Fruit fly (Drosophila melanogaster) whole organism, embryonic: Measurements from ENCODE around the gene CG14984.

ENCODE experiments used
- CG11093 ChIP-seq: fragments of 200-800 bp; sonication (Bioruptor generic); IDR thresholded peaks from 3 replicates; pipeline ENCODE4 v1.3.6; 2022; ENCODE audit warnings: missing biosample characterization, missing genetic modification characterization
- CG11398 ChIP-seq: fragments of 200-800 bp; sonication (Bioruptor generic); optimal IDR thresholded peaks from 2 replicates; lab custom pipeline; 2016; ENCODE audit warnings: missing biosample characterization, missing genetic modification characterization
- CG12744 ChIP-seq: fragments of 200-800 bp; sonication (Bioruptor generic); optimal IDR thresholded peaks from 2 replicates; lab custom pipeline; 2016; ENCODE audit warnings: missing biosample characterization, missing genetic modification characterization
- CG12942 ChIP-seq: fragments of 200-800 bp; sonication (Bioruptor generic); optimal IDR thresholded peaks from 3 replicates; lab custom pipeline; 2016; ENCODE audit warnings: missing biosample characterization, missing genetic modification characterization
- CG13287 ChIP-seq: fragments of 200-800 bp; sonication (Bioruptor generic); IDR thresholded peaks from 2 replicates; pipeline ENCODE4 v1.3.6; 2022; ENCODE audit warnings: missing biosample characterization, missing genetic modification characterization; ENCODE audit not compliant: partially characterized antibody
- CG13296 ChIP-seq: fragments of 200-800 bp; sonication (Bioruptor generic); optimal IDR thresholded peaks from 3 replicates; lab custom pipeline; 2018; ENCODE audit warnings: missing biosample characterization, mild to moderate bottlenecking, missing genetic modification characterization
- CG14965 ChIP-seq: fragments of 200-800 bp; sonication (Bioruptor generic); optimal IDR thresholded peaks from 2 replicates; lab custom pipeline; 2016; ENCODE audit warnings: missing biosample characterization, missing genetic modification characterization, borderline replicate concordance
- CG18262 ChIP-seq: fragments of 200-800 bp; optimal IDR thresholded peaks from 3 replicates; lab custom pipeline; 2019; ENCODE audit warnings: missing biosample characterization, mild to moderate bottlenecking, missing genetic modification characterization, moderate library complexity
- CG18619 ChIP-seq: fragments of 200-800 bp; sonication (Bioruptor generic); optimal IDR thresholded peaks from 3 replicates; lab custom pipeline; 2017; ENCODE audit warnings: missing biosample characterization, mild to moderate bottlenecking, missing genetic modification characterization
- CG32532 ChIP-seq: fragments of 200-800 bp; sonication (Bioruptor generic); IDR thresholded peaks from 2 replicates; pipeline ENCODE4 v1.3.6; 2022; ENCODE audit warnings: missing biosample characterization, missing genetic modification characterization
- CG3407 ChIP-seq: fragments of 200-800 bp; sonication (Bioruptor generic); optimal IDR thresholded peaks from 2 replicates; lab custom pipeline; 2018; ENCODE audit warnings: missing biosample characterization, mild to moderate bottlenecking, missing genetic modification characterization
- CG4328 ChIP-seq: fragments of 200-800 bp; sonication (Bioruptor generic); optimal IDR thresholded peaks from 3 replicates; lab custom pipeline; 2017; ENCODE audit warnings: missing biosample characterization, missing genetic modification reagents, missing genetic modification characterization
- CG4360 ChIP-seq: fragments of 200-800 bp; sonication (Bioruptor generic); IDR thresholded peaks from 2 replicates; pipeline ENCODE4 v1.3.6; 2022; ENCODE audit warnings: missing biosample characterization, missing genetic modification characterization
- CG43689 ChIP-seq: fragments of 200-800 bp; sonication (Bioruptor generic); IDR thresholded peaks from 2 replicates; pipeline ENCODE4 v1.3.6; 2022; ENCODE audit warnings: missing biosample characterization, missing genetic modification characterization
- CG4707 ChIP-seq: fragments of 200-800 bp; sonication (Bioruptor generic); optimal IDR thresholded peaks from 2 replicates; lab custom pipeline; 2018; ENCODE audit warnings: missing biosample characterization, mild to moderate bottlenecking, missing genetic modification characterization, moderate library complexity
- CG7372 ChIP-seq: fragments of 200-800 bp; sonication (Bioruptor generic); IDR thresholded peaks from 2 replicates; pipeline ENCODE4 v1.3.6; 2022; ENCODE audit warnings: missing biosample characterization, missing genetic modification characterization
- CrebB ChIP-seq: fragments of 200-800 bp; sonication (Bioruptor generic); optimal IDR thresholded peaks from 3 replicates; lab custom pipeline; 2018; ENCODE audit warnings: missing biosample characterization, mild to moderate bottlenecking, missing genetic modification characterization
- Drgx ChIP-seq: fragments of 200-800 bp; sonication (Bioruptor generic); IDR thresholded peaks from 2 replicates; pipeline ENCODE4 v1.3.6; 2022; ENCODE audit warnings: missing biosample characterization, missing genetic modification characterization
- Ets97D ChIP-seq: fragments of 200-800 bp; sonication (Bioruptor generic); optimal IDR thresholded peaks from 3 replicates; lab custom pipeline; 2016; ENCODE audit warnings: missing biosample characterization, missing genetic modification characterization
- Hr78 ChIP-seq, 2 experiments: fragments of 200-800 bp in 1 of 2; fragments of >200 bp in 1 of 2; sonication (Bioruptor generic) in 1 of 2; optimal IDR thresholded peaks; 2 replicates each; lab custom pipeline; 2017 to 2019; ENCODE audit warnings: missing biosample characterization in 2 of 2, missing genetic modification characterization in 2 of 2, mild to moderate bottlenecking in 1 of 2, moderate library complexity in 1 of 2
- MBD-R2 ChIP-seq: fragments of 200-800 bp; sonication (Bioruptor generic); IDR thresholded peaks from 2 replicates; pipeline ENCODE4 v1.3.6; 2022; ENCODE audit warnings: missing biosample characterization, missing genetic modification characterization
- Mrtf ChIP-seq: fragments of 200-800 bp; sonication (Bioruptor generic); IDR thresholded peaks from 3 replicates; pipeline ENCODE4 v1.3.6; 2022; ENCODE audit warnings: missing biosample characterization, missing genetic modification characterization
- Pdp1 ChIP-seq, 2 experiments: fragments of 200-800 bp; sonication (Bioruptor generic); optimal IDR thresholded peaks; 3 replicates each; lab custom pipeline; 2016; ENCODE audit warnings: missing biosample characterization in 2 of 2, missing genetic modification characterization in 2 of 2, mild to moderate bottlenecking in 1 of 2, moderate library complexity in 1 of 2
- Stat92E ChIP-seq, 3 experiments: fragments of >200 bp in 2 of 3; fragments of 200-800 bp in 1 of 3; sonication (Bioruptor generic) in 1 of 3; optimal IDR thresholded peaks; 2 replicates each; lab custom pipeline; 2017 to 2019; ENCODE audit warnings: missing biosample characterization in 3 of 3, missing genetic modification characterization in 3 of 3, mild to moderate bottlenecking in 1 of 3, moderate library complexity in 1 of 3
- Vsx1 ChIP-seq: fragments of 200-800 bp; sonication (Bioruptor generic); optimal IDR thresholded peaks from 2 replicates; lab custom pipeline; 2017; ENCODE audit warnings: missing biosample characterization, mild to moderate bottlenecking, missing genetic modification characterization, missing genetic modification reagents
- amos ChIP-seq: fragments of 200-800 bp; sonication (Bioruptor generic); IDR thresholded peaks from 2 replicates; pipeline ENCODE4 v1.3.6; 2022; ENCODE audit warnings: missing biosample characterization, missing genetic modification characterization; ENCODE audit not compliant: partially characterized antibody
- aop ChIP-seq: fragments of 200-800 bp; sonication (Bioruptor generic); IDR thresholded peaks from 2 replicates; pipeline ENCODE4 v1.3.6; 2022; ENCODE audit warnings: missing biosample characterization, missing genetic modification characterization
- ase ChIP-seq: fragments of 200-800 bp; sonication (Bioruptor generic); IDR thresholded peaks from 3 replicates; pipeline ENCODE4 v1.3.6; 2022; ENCODE audit warnings: missing biosample characterization, missing genetic modification characterization
- bsh ChIP-seq, 2 experiments: fragments of 200-800 bp; sonication (Bioruptor generic); optimal IDR thresholded peaks; 2 replicates each; lab custom pipeline; 2017 to 2018; ENCODE audit warnings: mild to moderate bottlenecking in 2 of 2, missing biosample characterization in 2 of 2, missing genetic modification characterization in 2 of 2, moderate library complexity in 1 of 2
- chinmo ChIP-seq: fragments of 200-800 bp; sonication (Bioruptor generic); IDR thresholded peaks from 4 replicates; pipeline ENCODE4 v1.3.6; 2022; ENCODE audit warnings: missing biosample characterization, missing genetic modification characterization; ENCODE audit not compliant: partially characterized antibody
- chm ChIP-seq: fragments of 200-800 bp; sonication (Bioruptor generic); IDR thresholded peaks from 2 replicates; pipeline ENCODE4 v1.3.6; 2022; ENCODE audit warnings: missing biosample characterization, missing genetic modification characterization
- fd102C ChIP-seq: fragments of 200-800 bp; sonication (Bioruptor generic); optimal IDR thresholded peaks from 2 replicates; lab custom pipeline; 2018; ENCODE audit warnings: missing biosample characterization, mild to moderate bottlenecking, missing genetic modification characterization, moderate library complexity
- gem ChIP-seq: fragments of 200-800 bp; sonication (Bioruptor generic); optimal IDR thresholded peaks from 2 replicates; lab custom pipeline; 2019; ENCODE audit warnings: missing biosample characterization, mild to moderate bottlenecking, missing genetic modification characterization, moderate library complexity
- her ChIP-seq: fragments of 200-800 bp; sonication (Bioruptor generic); optimal IDR thresholded peaks from 2 replicates; lab custom pipeline; 2016; ENCODE audit warnings: missing biosample characterization, missing genetic modification characterization
- hth ChIP-seq: fragments of >200 bp; optimal IDR thresholded peaks from 2 replicates; lab custom pipeline; 2017; ENCODE audit warnings: inconsistent platforms
- nau ChIP-seq: fragments of 200-800 bp; sonication (Bioruptor generic); optimal IDR thresholded peaks from 3 replicates; lab custom pipeline; 2017; ENCODE audit warnings: missing biosample characterization, mild to moderate bottlenecking, missing genetic modification characterization, missing genetic modification reagents
- prd ChIP-seq, 3 experiments: fragments of >200 bp in 2 of 3; fragments of 200-800 bp in 1 of 3; sonication (Bioruptor generic) in 1 of 3; optimal IDR thresholded peaks in 2 of 3; IDR thresholded peaks in 1 of 3; 2 replicates in 2 of 3; 3 replicates in 1 of 3; pipeline versions ENCODE4 v1.3.6 to Lab custom; 2017 to 2022; ENCODE audit warnings: missing biosample characterization in 1 of 3, missing genetic modification characterization in 1 of 3
- ro ChIP-seq: fragments of 200-800 bp; sonication (Bioruptor generic); IDR thresholded peaks from 2 replicates; pipeline ENCODE4 v1.3.6; 2022; ENCODE audit warnings: missing biosample characterization, missing genetic modification characterization
- sd ChIP-seq: fragments of 200-800 bp; sonication (Bioruptor generic); optimal IDR thresholded peaks from 3 replicates; lab custom pipeline; 2018; ENCODE audit warnings: missing biosample characterization, mild to moderate bottlenecking, missing genetic modification characterization, moderate library complexity
- sens ChIP-seq: fragments of 200-800 bp; sonication (Bioruptor generic); peaks from one replicate; lab custom pipeline; 2016; ENCODE audit warnings: missing biosample characterization, missing genetic modification characterization
- sna ChIP-seq: fragments of 200-800 bp; sonication (Bioruptor generic); IDR thresholded peaks from 2 replicates; pipeline ENCODE4 v1.3.6; 2022; ENCODE audit warnings: missing biosample characterization, missing genetic modification characterization; ENCODE audit not compliant: partially characterized antibody
- unc-4 ChIP-seq: fragments of 200-800 bp; sonication (Bioruptor generic); IDR thresholded peaks from 2 replicates; pipeline ENCODE4 v1.3.6; 2022; ENCODE audit warnings: missing biosample characterization, missing genetic modification characterization; ENCODE audit not compliant: partially characterized antibody

CG14984 gene

dm6 chr3L:3935567-3936207 lies 16.7 kb downstream of the CG14984 start, which contains the start of gene Eip63F-1 (continued):
- TF ChIP-seq CG4707 (GFP tag; lab: Kevin White, UChicago) = no peak
- no peak for TF ChIP-seq unc-4 (GFP tag; lab: Robert Waterston, UW)
- TF ChIP-seq CrebB (tag; lab: Kevin White, UChicago) = no peak
- TF ChIP-seq CG32532 (GFP tag; lab: Robert Waterston, UW) = peak; percentile 55
- no peak for TF ChIP-seq her (GFP tag; lab: Kevin White, UChicago)
- no peak for TF ChIP-seq CG12744 (GFP tag; lab: Kevin White, UChicago)
- no peak for TF ChIP-seq Mrtf (GFP tag; lab: Robert Waterston, UW)
- TF ChIP-seq CG4328 (GFP tag; lab: Kevin White, UChicago) = peak; percentile 15
- peak; percentile 70 for TF ChIP-seq CG13296 (GFP tag; lab: Kevin White, UChicago)
- TF ChIP-seq ro (GFP tag; lab: Robert Waterston, UW) = no peak
- TF ChIP-seq hth = no peak
- TF ChIP-seq CG11398 (GFP tag; lab: Kevin White, UChicago) = no peak
- peak; percentile 48; the same call in 1 of the 2 replicates for TF ChIP-seq Drgx (GFP tag; lab: Robert Waterston, UW)
- TF ChIP-seq CG14965 (GFP tag; lab: Kevin White, UChicago) = no peak
- no peak for TF ChIP-seq CG11093 (GFP tag; lab: Robert Waterston, UW)
- TF ChIP-seq CG18262 (tag; lab: Kevin White, UChicago) = peak; percentile 69
- TF ChIP-seq fd102C = no peak
- TF ChIP-seq CG13287 = no peak
- TF ChIP-seq sna (GFP tag; lab: Robert Waterston, UW) = no peak
- peak; percentile 82 for TF ChIP-seq gem (tag; lab: Kevin White, UChicago)
- TF ChIP-seq CG4360 (GFP tag; lab: Robert Waterston, UW) = no peak
- TF ChIP-seq CG12942 (GFP tag; lab: Kevin White, UChicago) = peak; percentile 42
- no peak for TF ChIP-seq aop (GFP tag; lab: Robert Waterston, UW)
- peak; percentile 62 for TF ChIP-seq CG18619
- TF ChIP-seq MBD-R2 (GFP tag; lab: Robert Waterston, UW) = no peak
- TF ChIP-seq chm (GFP tag; lab: Robert Waterston, UW) = no peak
- peak in 1 of 2 experiments; percentile 63 for TF ChIP-seq bsh (GFP tag; optimal IDR thresholded peaks at IDR 0.05; lab: Kevin White, UChicago)
- TF ChIP-seq Vsx1 (GFP tag; lab: Kevin White, UChicago) = peak; percentile 17
- no peak for TF ChIP-seq Stat92E (GFP tag; optimal IDR thresholded peaks at IDR 0.05; lab: Kevin White, UChicago)
- 0 out of 3 replicates have a peak, but pooled peaks have one; percentile 13 for TF ChIP-seq ase
- no peak for TF ChIP-seq CG43689 (GFP tag; lab: Robert Waterston, UW)
- TF ChIP-seq chinmo (GFP tag; lab: Robert Waterston, UW) = no peak

- peak; percentile 70 for TF ChIP-seq sens (GFP tag; lab: Kevin White, UChicago)
- no peak for TF ChIP-seq sd (tag; lab: Kevin White, UChicago)
- peak in 1 of 2 experiments; percentile 27 for TF ChIP-seq Hr78 (GFP tag; optimal IDR thresholded peaks at IDR 0.05; lab: Kevin White, UChicago)
- peak; percentile 77 for TF ChIP-seq CG7372 (GFP tag; lab: Robert Waterston, UW)
- TF ChIP-seq Ets97D (GFP tag; lab: Kevin White, UChicago) = no peak
- TF ChIP-seq CG3407 (GFP tag; lab: Kevin White, UChicago) = no peak
- peak; percentile 82 for TF ChIP-seq nau (GFP tag; lab: Kevin White, UChicago)
- TF ChIP-seq Pdp1 (GFP tag; optimal IDR thresholded peaks at IDR 0.05; lab: Kevin White, UChicago) = peak in 1 of 2 experiments; percentile 58
- TF ChIP-seq prd (optimal IDR thresholded peaks at IDR 0.05; lab: Kevin White, UChicago) = no peak
- peak; percentile 15; the same call in 1 of the 3 replicates for TF ChIP-seq prd (GFP tag; IDR thresholded peaks at IDR 0.05; lab: Robert Waterston, UW)
- no peak for TF ChIP-seq amos (GFP tag; lab: Robert Waterston, UW)
Observed at dm6 chr3L:3934110-3934509, 18.2 kb downstream of the CG14984 start.
